Fruit fly (Drosophila melanogaster): ENCODE measurements around the gene MnM.

DNA sequence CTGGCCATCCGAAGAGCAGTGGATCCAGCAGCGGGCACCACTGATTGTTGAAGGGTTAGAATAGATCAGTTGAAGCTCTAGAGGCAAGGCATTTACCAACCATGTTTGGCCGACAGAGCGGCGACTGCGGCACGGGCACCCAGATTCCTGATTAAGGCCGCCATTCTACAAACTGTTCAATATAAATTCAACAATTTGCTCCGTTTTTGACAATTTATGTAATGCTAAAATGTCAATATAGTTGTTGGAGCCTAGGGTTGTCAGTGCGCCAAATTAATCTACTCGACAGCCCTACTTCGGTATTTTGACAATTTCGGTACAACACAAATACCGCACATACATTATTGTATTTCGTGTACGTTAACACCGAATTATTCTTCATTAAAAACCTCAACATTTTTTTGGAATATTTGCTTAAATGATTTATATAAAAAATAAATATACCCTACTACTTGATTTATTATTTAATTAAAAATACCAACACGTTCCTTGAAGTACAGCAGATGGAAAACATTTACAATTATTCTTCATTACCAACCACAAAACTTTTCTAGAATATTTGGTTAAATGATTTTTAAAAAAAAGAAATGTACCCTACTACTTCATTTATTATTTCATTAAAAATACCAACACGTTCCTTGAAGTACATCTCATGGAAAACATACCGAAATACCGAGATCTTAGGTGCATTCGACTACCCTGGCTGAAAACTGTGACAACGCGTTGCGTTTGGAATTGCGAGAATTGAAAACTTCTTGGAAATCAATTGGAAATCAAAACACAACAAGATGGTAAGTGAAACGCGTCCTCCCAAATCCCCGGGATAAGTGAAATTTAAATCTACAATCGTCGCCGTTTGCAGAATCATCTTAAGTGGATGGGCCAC is 18.8 kb downstream of the MnM start, which contains the start of the genes ND-30 and CG15812:
- no peak for TF ChIP-seq CG16779 (tag; optimal IDR thresholded peaks at IDR 0.05)
- TF ChIP-seq Blimp-1 (GFP tag; optimal IDR thresholded peaks at IDR 0.05) = no peak
- no peak for TF ChIP-seq CG7368 (GFP tag; optimal IDR thresholded peaks at IDR 0.05)

Measured in whole organism, prepupa.